Worm (Caenorhabditis elegans): Measurements from ENCODE around the gene K01A2.4.

K01A2.4 gene

DNA sequence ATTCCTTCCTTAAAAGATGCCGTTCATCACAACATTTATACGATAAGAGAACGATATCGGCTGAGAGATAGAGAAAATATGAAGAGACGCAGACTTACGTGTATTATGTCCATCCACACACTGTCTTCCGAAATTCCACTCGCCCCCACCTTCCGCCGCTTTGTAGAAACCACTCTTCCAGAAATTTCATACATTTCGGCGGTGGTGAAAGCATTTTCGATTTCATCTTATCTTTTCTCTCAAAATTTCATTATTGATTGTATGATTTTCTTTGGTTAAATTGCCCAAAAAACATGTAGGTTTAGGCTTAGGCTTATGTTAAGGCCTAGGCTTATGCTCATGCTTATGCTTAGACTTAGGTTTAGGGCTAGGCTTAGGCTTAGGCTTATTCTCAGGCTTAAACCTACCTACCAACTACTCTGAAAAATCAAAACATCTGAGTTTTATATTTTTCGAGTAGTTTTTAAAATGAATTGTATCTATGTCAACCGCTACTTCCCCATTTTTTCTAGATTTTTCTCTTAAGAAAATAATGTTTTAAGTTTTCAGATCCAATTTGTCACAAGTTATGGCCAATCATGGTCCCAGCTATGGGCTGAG, 30.1 kb downstream of the K01A2.4 start, which contains the start of gene cpn-2:
Gene cpn-2, plus strand, starts transcription at position 550 of the 600 bp plus-strand sequence.
- TF ChIP-seq T22C8.4 (GFP tag; IDR thresholded peaks at IDR 0.05) (no peak), ref-1 (GFP tag; conservative IDR thresholded peaks at IDR 0.05) (no peak)

- TF ChIP-seq ref-1 (GFP tag; conservative IDR thresholded peaks at IDR 0.05) (no peak), klf-2 (GFP tag; conservative IDR thresholded peaks at IDR 0.05) (no peak), med-1 (GFP tag; optimal IDR thresholded peaks at IDR 0.05; ENCODE audit: insufficient read depth) (no peak)
Observed at ce11 chrII:340224-340623, 33.0 kb downstream of the K01A2.4 start, which contains the start of gene clc-31. TSS of gene clc-31 (plus strand) at chrII:340524.

DNA sequence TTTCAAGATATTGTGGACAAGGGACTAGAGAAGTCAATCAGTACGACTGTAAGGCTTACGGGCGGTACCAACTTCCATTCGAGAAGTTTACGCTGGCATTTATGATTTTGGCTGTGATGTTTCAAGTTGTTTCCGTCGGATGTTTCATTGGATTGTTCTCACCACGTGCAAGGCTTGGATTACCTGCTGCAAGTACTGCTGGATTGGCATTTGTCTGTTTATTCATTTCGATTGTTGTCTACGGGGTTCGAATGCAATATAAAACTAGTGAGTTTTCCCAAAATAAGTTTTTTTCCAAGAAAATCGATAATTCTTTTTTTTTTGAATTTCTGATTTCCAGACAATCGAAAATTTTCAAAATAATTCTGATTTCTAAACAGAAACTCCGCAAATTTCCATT, 33.5 kb downstream of the K01A2.4 start:
- no peak for TF ChIP-seq T22C8.4 (GFP tag; IDR thresholded peaks at IDR 0.05)
- no peak for TF ChIP-seq ref-1 (GFP tag; conservative IDR thresholded peaks at IDR 0.05)

- no peak for TF ChIP-seq T22C8.4 (GFP tag; IDR thresholded peaks at IDR 0.05)
- TF ChIP-seq ztf-29 (GFP tag; IDR thresholded peaks at IDR 0.05): no peak
- TF ChIP-seq med-1 (GFP tag; optimal IDR thresholded peaks at IDR 0.05; ENCODE audit: insufficient read depth): no peak
- TF ChIP-seq cog-1 (tag; optimal IDR thresholded peaks at IDR 0.05): no peak
- TF ChIP-seq klf-2 (GFP tag; conservative IDR thresholded peaks at IDR 0.05): no peak
- no peak for TF ChIP-seq ztf-23 (GFP tag; IDR thresholded peaks at IDR 0.05)
- TF ChIP-seq tab-1 (GFP tag; IDR thresholded peaks at IDR 0.05): no peak
- no peak for TF ChIP-seq ref-1 (GFP tag; conservative IDR thresholded peaks at IDR 0.05)
- TF ChIP-seq flt-1 (GFP tag; IDR thresholded peaks at IDR 0.05): no peak
Observed at ce11 chrII:341282-341681, 34.0 kb downstream of the K01A2.4 start.

DNA sequence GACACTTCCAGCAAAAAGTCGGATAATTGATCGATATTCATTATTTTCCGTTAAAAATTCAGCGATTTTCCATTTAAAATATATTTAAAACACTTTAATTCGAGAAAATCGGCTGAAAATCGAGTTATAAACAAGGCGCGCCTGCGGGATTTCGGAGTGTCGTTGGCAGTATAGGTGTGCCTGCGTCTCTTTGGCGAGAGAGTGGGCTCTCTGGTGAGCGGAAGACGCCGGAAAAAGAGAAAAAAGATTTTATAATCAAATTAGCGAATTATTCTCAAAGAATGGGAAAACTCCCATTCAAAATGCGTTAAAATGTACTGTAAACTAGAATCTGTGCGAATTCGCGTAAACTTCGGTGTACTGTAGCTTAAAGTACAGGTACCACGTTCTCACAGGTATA, 40.5 kb downstream of the K01A2.4 start, which contains the start of gene D1069.3:
Gene D1069.3, minus strand, starts transcription at position 158 of the 400 bp plus-strand sequence.
- no peak for TF ChIP-seq ztf-29 (GFP tag; IDR thresholded peaks at IDR 0.05)
- TF ChIP-seq T22C8.4 (GFP tag; IDR thresholded peaks at IDR 0.05): 0 out of 2 replicates have a peak, but pooled peaks have one; percentile 0

- TF ChIP-seq ztf-23 (GFP tag; IDR thresholded peaks at IDR 0.05) (no peak), klf-2 (GFP tag; conservative IDR thresholded peaks at IDR 0.05) (no peak), flt-1 (GFP tag; IDR thresholded peaks at IDR 0.05) (no peak), T22C8.4 (GFP tag; IDR thresholded peaks at IDR 0.05) (no peak), ref-1 (GFP tag; conservative IDR thresholded peaks at IDR 0.05) (no peak), ztf-29 (GFP tag; IDR thresholded peaks at IDR 0.05) (no peak), cog-1 (tag; optimal IDR thresholded peaks at IDR 0.05) (no peak)
Observed at ce11 chrII:349749-350148, 42.5 kb downstream of the K01A2.4 start.

- TF ChIP-seq cog-1 (tag; optimal IDR thresholded peaks at IDR 0.05): no peak
- no peak for TF ChIP-seq flt-1 (GFP tag; IDR thresholded peaks at IDR 0.05)
- no peak for TF ChIP-seq ztf-29 (GFP tag; IDR thresholded peaks at IDR 0.05)
- no peak for TF ChIP-seq med-1 (GFP tag; optimal IDR thresholded peaks at IDR 0.05; ENCODE audit: insufficient read depth)
- TF ChIP-seq ref-1 (GFP tag; conservative IDR thresholded peaks at IDR 0.05): no peak
- TF ChIP-seq ztf-23 (GFP tag; IDR thresholded peaks at IDR 0.05): no peak
- no peak for TF ChIP-seq klf-2 (GFP tag; conservative IDR thresholded peaks at IDR 0.05)
- no peak for TF ChIP-seq T22C8.4 (GFP tag; IDR thresholded peaks at IDR 0.05)
- no peak for TF ChIP-seq tab-1 (GFP tag; IDR thresholded peaks at IDR 0.05)
Observed at ce11 chrII:354494-354893, 47.2 kb downstream of the K01A2.4 start.

DNA sequence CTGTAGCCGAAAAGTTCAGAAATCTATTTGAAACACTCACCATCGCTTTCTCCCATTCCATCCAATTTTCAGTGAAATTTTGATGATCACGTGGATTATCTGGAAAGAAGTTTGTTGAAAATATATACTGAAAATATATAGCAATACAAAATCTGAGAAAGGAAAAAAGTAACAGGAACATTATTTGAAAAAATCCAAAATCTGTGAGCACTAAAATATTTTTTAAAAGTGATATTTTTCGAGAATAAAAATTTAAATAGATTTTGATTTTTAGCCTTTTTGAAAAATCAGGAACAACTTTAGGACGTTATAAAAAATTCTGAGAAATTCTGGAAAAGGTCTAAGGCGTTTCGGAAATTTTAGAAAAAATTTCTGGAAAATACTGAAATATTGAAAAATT, 49.7 kb downstream of the K01A2.4 start, which contains the start of gene dmsr-4:
Gene dmsr-4, minus strand, starts transcription at position 101 of the 400 bp plus-strand sequence.
- TF ChIP-seq ref-1 (GFP tag; conservative IDR thresholded peaks at IDR 0.05) (no peak), cog-1 (tag; optimal IDR thresholded peaks at IDR 0.05) (no peak), T22C8.4 (GFP tag; IDR thresholded peaks at IDR 0.05) (no peak), ztf-29 (GFP tag; IDR thresholded peaks at IDR 0.05) (no peak), flt-1 (GFP tag; IDR thresholded peaks at IDR 0.05) (no peak), tab-1 (GFP tag; IDR thresholded peaks at IDR 0.05) (no peak), ztf-23 (GFP tag; IDR thresholded peaks at IDR 0.05) (no peak), med-1 (GFP tag; optimal IDR thresholded peaks at IDR 0.05; ENCODE audit: insufficient read depth) (no peak), klf-2 (GFP tag; conservative IDR thresholded peaks at IDR 0.05) (no peak)
